Worm (Caenorhabditis elegans) whole organism, L3 larva: ENCODE results near the gene Y62H9A.11.

Experiments used
- ZK546.5 ChIP-seq: sonication (generic microtip); optimal IDR thresholded peaks from 2 replicates; lab custom pipeline; 2017; ENCODE audit warnings: missing biosample characterization, missing genetic modification characterization
- aly-2 ChIP-seq: fragments of 150-350 bp; optimal IDR thresholded peaks from 2 replicates; lab custom pipeline; 2014; ENCODE audit warnings: missing biosample characterization, missing genetic modification characterization
- ama-1 ChIP-seq: fragments of 150-350 bp; optimal IDR thresholded peaks from 2 replicates; lab custom pipeline; 2018
- ceh-28 ChIP-seq: fragments of 150-350 bp; optimal IDR thresholded peaks from 2 replicates; lab custom pipeline; 2014; ENCODE audit warnings: missing biosample characterization, missing genetic modification reagents, missing genetic modification characterization
- ceh-82 ChIP-seq: fragments of 150-350 bp; optimal IDR thresholded peaks from 2 replicates; lab custom pipeline; 2014; ENCODE audit warnings: missing biosample characterization, missing genetic modification characterization
- egl-27 ChIP-seq: sonication (generic microtip); optimal IDR thresholded peaks from 4 replicates; lab custom pipeline; 2017; ENCODE audit warnings: missing biosample characterization, missing genetic modification reagents, missing genetic modification characterization
- egl-5 ChIP-seq: fragments of 150-350 bp; optimal IDR thresholded peaks from 2 replicates; lab custom pipeline; 2017; ENCODE audit warnings: missing biosample characterization, missing genetic modification reagents, missing genetic modification characterization, inconsistent platforms
- elt-2 ChIP-seq: sonication (generic microtip); optimal IDR thresholded peaks from 2 replicates; lab custom pipeline; 2016; ENCODE audit warnings: missing genetic modification reagents, mild to moderate bottlenecking, missing genetic modification characterization, missing compliant biosample characterization
- fkh-10 ChIP-seq: sonication (generic microtip); optimal IDR thresholded peaks from 2 replicates; lab custom pipeline; 2017; ENCODE audit warnings: missing biosample characterization, missing genetic modification reagents, missing genetic modification characterization
- hmg-11 ChIP-seq: sonication (generic microtip); optimal IDR thresholded peaks from 2 replicates; lab custom pipeline; 2016; ENCODE audit warnings: missing genetic modification characterization, missing compliant biosample characterization
- lin-39 ChIP-seq: fragments of 150-350 bp; optimal IDR thresholded peaks from 2 replicates; lab custom pipeline; 2018; ENCODE audit warnings: missing biosample characterization, missing genetic modification reagents, missing genetic modification characterization
- lsy-12 ChIP-seq: sonication (generic microtip); optimal IDR thresholded peaks from 2 replicates; lab custom pipeline; 2016; ENCODE audit warnings: mild to moderate bottlenecking, missing genetic modification characterization, missing compliant biosample characterization
- mdl-1 ChIP-seq: fragments of 150-350 bp; optimal IDR thresholded peaks from 2 replicates; lab custom pipeline; 2014; ENCODE audit warnings: missing biosample characterization, missing genetic modification characterization
- nhr-11 ChIP-seq: fragments of 150-350 bp; optimal IDR thresholded peaks from 2 replicates; lab custom pipeline; 2014; ENCODE audit warnings: missing biosample characterization, missing genetic modification characterization
- nhr-12 ChIP-seq: fragments of 150-350 bp; optimal IDR thresholded peaks from 2 replicates; lab custom pipeline; 2014; ENCODE audit warnings: missing biosample characterization, missing genetic modification characterization
- nhr-237 ChIP-seq: fragments of 150-350 bp; optimal IDR thresholded peaks from 2 replicates; lab custom pipeline; 2014; ENCODE audit warnings: missing biosample characterization, missing genetic modification characterization
- nhr-25 ChIP-seq: sonication (generic microtip); optimal IDR thresholded peaks from 2 replicates; lab custom pipeline; 2017; ENCODE audit warnings: missing biosample characterization, missing genetic modification characterization
- nhr-67 ChIP-seq: fragments of 150-350 bp; optimal IDR thresholded peaks from 2 replicates; lab custom pipeline; 2014; ENCODE audit warnings: missing biosample characterization, missing genetic modification characterization
- nhr-77 ChIP-seq: fragments of 150-350 bp; optimal IDR thresholded peaks from 2 replicates; lab custom pipeline; 2014; ENCODE audit warnings: missing biosample characterization, missing genetic modification characterization
- pha-4 ChIP-seq: fragments of 150-350 bp; optimal IDR thresholded peaks from 2 replicates; lab custom pipeline; 2014; ENCODE audit warnings: missing biosample characterization, missing genetic modification reagents, missing genetic modification characterization
- pqm-1 ChIP-seq: fragments of 150-350 bp; optimal IDR thresholded peaks from 2 replicates; lab custom pipeline; 2017; ENCODE audit warnings: missing biosample characterization, missing genetic modification characterization, inconsistent platforms
- sea-2 ChIP-seq: fragments of 150-350 bp; sonication (generic microtip); optimal IDR thresholded peaks from 4 replicates; lab custom pipeline; 2014; ENCODE audit warnings: missing biosample characterization, missing genetic modification reagents, missing genetic modification characterization
- skn-1 ChIP-seq: fragments of 150-350 bp; optimal IDR thresholded peaks from 2 replicates; lab custom pipeline; 2014; ENCODE audit warnings: missing biosample characterization, missing genetic modification characterization
- snpc-4 ChIP-seq: fragments of 150-350 bp; optimal IDR thresholded peaks from 2 replicates; lab custom pipeline; 2014; ENCODE audit warnings: missing biosample characterization, missing genetic modification characterization
- tbx-2 ChIP-seq: sonication (generic microtip); optimal IDR thresholded peaks from 2 replicates; lab custom pipeline; 2016; ENCODE audit warnings: mild to moderate bottlenecking, missing genetic modification characterization, missing compliant biosample characterization
- unc-62 ChIP-seq: fragments of 150-350 bp; sonication (generic microtip); optimal IDR thresholded peaks from 4 replicates; lab custom pipeline; 2014; ENCODE audit warnings: missing biosample characterization, missing genetic modification reagents, missing genetic modification characterization
- ztf-11 ChIP-seq: fragments of 150-350 bp; optimal IDR thresholded peaks from 2 replicates; lab custom pipeline; 2014; ENCODE audit warnings: missing biosample characterization, missing genetic modification characterization

The Y62H9A.11 gene

ce11 chrX:11878109-11878508 lies 29.1 kb downstream of the Y62H9A.11 start, which contains the start of gene Y62H9A.2:
TSS of gene Y62H9A.2 (minus strand) at chrX:11878209.
- no peak for TF ChIP-seq tbx-2 (tag; lab: Kevin White, UChicago)

DNA sequence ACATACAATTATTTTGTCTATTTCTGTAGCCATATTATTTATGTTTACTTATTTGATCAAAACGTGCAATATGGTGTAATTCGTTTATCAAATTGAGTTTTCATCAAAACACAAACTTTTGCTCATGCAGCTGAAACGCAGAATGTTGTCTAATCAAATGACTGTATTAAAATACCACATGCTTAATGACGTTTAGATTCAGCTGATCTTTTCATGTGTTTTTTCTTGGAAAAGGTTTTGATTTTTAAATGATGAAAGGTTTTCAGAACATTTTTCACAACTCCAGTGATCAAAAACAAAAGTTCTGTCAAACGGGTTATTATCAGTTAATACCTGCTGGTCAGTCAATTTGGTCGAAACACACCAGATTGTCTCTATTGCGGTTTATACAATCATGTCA lies 31.9 kb downstream of the Y62H9A.11 start, which contains the start of gene Y62H9A.1:
Gene Y62H9A.1 (plus strand): TSS at position 282 of the 400 bp plus-strand sequence.
- TF ChIP-seq lin-39 (no peak), snpc-4 (tag; lab: Kevin White, UChicago) (no peak), elt-2 (no peak), ceh-82 (tag; lab: Kevin White, UChicago) (no peak), skn-1 (tag; lab: Kevin White, UChicago) (no peak), egl-27 (tag; lab: Kevin White, UChicago) (no peak), lsy-12 (tag; lab: Kevin White, UChicago) (no peak), mdl-1 (tag; lab: Kevin White, UChicago) (no peak)

DNA sequence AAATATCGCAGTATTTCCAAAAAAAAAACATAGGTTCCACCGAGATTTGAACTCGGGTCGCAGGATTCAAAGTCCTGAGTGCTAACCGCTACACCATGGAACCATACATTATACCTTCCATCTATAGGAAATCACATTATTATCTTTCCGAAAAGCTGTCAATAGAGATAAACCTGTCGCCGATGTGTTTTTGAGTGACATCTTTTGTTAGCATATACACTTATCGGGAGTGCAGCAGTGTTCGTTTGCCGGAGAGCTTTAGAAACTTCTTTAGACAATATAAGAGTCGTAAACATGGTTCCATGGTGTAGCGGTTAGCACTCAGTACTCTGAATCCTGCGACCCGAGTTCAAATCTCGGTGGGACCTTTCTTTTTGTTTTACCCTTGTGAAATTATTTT lies 35.0 kb downstream of the Y62H9A.11 start:
- TF ChIP-seq pha-4 (no peak), fkh-10 (GFP tag; lab: Kevin White, UChicago) (no peak), ceh-28 (tag; lab: Kevin White, UChicago) (no peak), ztf-11 (tag; lab: Kevin White, UChicago) (no peak)

ce11 chrX:11870393-11870792 lies 36.8 kb downstream of the Y62H9A.11 start:
- no peak for TF ChIP-seq hmg-11 (tag; lab: Kevin White, UChicago)
- TF ChIP-seq nhr-11 (tag; lab: Kevin White, UChicago): no peak
- TF ChIP-seq ztf-11 (tag; lab: Kevin White, UChicago): no peak
- no peak for TF ChIP-seq egl-5 (tag; lab: Kevin White, UChicago)
- TF ChIP-seq nhr-237 (tag; lab: Kevin White, UChicago): no peak

- TF ChIP-seq sea-2 (GFP tag; lab: Kevin White, UChicago) (no peak), pqm-1 (tag; lab: Kevin White, UChicago) (no peak)
These were observed 37.9 kb downstream of the Y62H9A.11 start, which contains the start of gene dot-1.2 for ce11 chrX:11869260-11869659. TSS of gene dot-1.2 (minus strand) at chrX:11869360.

DNA sequence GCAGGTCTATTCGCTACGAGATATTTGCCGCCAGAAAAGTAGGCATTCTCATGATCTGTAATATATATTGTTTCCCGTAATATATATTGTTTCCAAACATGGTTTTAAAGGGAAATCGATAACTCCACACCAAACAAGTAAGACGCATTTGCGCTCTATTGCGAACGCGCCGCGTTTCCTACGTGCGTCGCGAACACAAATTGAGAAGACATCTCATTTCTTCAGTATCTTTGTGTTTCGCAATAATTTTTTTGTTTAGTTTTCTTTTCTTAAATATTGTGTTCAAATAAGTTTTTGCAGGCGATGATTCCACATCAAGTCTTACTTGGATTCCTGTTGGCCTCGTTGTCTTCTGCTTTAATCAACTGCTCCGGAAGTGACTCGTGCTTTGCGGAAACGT lies 42.1 kb downstream of the Y62H9A.11 start, which contains the start of gene F54F7.6:
Gene F54F7.6 (plus strand): TSS at position 301 of the 400 bp plus-strand sequence.
- TF ChIP-seq nhr-77 (no peak), lsy-12 (tag; lab: Kevin White, UChicago) (no peak), unc-62 (GFP tag; lab: Kevin White, UChicago) (no peak), nhr-67 (tag; lab: Kevin White, UChicago) (no peak), ama-1 (no peak), snpc-4 (tag; lab: Kevin White, UChicago) (no peak), aly-2 (tag; lab: Kevin White, UChicago) (no peak)
- TF ChIP-seq, all 47 proteins: peak for 0

DNA sequence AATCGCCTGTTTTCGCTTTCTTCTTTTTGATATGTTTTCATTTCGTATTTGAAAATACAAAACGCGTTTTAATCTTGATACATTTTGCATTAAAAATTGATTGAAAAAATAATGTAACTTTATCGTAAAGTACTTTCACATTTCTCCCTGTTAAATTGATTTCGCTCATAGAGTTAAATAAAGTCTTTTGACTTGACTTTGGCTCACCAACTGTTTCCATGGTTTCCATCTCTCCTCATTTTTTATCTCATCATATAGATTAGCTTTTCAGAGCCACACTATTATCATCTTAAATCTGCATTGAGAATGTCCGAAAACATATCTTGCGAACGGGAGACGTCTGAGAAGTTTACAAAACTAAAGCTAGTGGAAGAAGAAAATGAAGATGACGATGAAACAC lies 43.9 kb downstream of the Y62H9A.11 start, which contains the start of gene F54F7.10:
Gene F54F7.10 (plus strand): TSS at position 301 of the 400 bp plus-strand sequence.
- TF ChIP-seq ZK546.5 (tag; lab: Kevin White, UChicago) (no peak), lin-39 (no peak), nhr-25 (no peak), unc-62 (GFP tag; lab: Kevin White, UChicago) (no peak), nhr-237 (tag; lab: Kevin White, UChicago) (no peak), pqm-1 (tag; lab: Kevin White, UChicago) (no peak), hmg-11 (tag; lab: Kevin White, UChicago) (no peak)

ce11 chrX:11857178-11857577 lies 50.0 kb downstream of the Y62H9A.11 start, which contains the start of gene mes-1:
TSS of gene mes-1 (plus strand) at chrX:11857478.
- no peak for TF ChIP-seq nhr-12 (tag; lab: Kevin White, UChicago)
